Comparison of ENCODE assay signal across 4 worm cellular contexts in the genomic region with DNA sequence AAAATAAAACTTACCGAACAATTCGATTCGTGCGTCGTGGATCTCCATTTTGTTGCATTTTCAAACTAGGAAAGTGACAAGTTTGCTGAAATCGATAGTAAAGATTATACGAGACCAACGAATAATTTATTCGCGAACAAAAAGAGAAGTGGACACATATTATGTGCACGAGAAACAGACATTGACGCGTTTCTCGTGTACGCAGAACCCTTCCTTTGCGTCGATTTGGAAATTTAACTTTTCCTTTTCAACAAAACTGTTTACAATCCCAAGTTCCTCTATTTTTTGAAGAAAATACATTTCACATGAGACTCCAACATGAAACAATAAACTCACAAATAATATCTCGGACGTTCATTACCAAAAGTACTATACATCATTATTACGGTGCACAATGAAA.
TF ChIP-seq lines count a peak whose summit lies in the region.

Gene K10B2.4 (minus strand): TSS at position 138 of the 400 bp plus-strand sequence.

TF ChIP-seq in whole organism, L2 larva, 48 proteins besides CTCF, POLR2A, EP300 and RAD21 (continues in another document):
- TF ChIP-seq nhr-6 (tag; optimal IDR thresholded peaks at IDR 0.05; lab: Kevin White, UChicago) (peak; percentile 68), snpc-4 (tag; optimal IDR thresholded peaks at IDR 0.05; lab: Kevin White, UChicago) (peak; percentile 46), skn-1 (tag; optimal IDR thresholded peaks at IDR 0.05; lab: Kevin White, UChicago) (no peak), alr-1 (tag; optimal IDR thresholded peaks at IDR 0.05; lab: Kevin White, UChicago) (no peak), lsy-2 (tag; optimal IDR thresholded peaks at IDR 0.05; lab: Kevin White, UChicago) (peak; percentile 23 to 87), sem-4 (tag; optimal IDR thresholded peaks at IDR 0.05; lab: Kevin White, UChicago) (peak; percentile 33), fos-1 (tag; optimal IDR thresholded peaks at IDR 0.05; lab: Kevin White, UChicago) (peak; percentile 44), mbf-1 (tag; optimal IDR thresholded peaks at IDR 0.05; lab: Kevin White, UChicago) (no peak), nhr-237 (tag; optimal IDR thresholded peaks at IDR 0.05; lab: Kevin White, UChicago) (no peak), sma-3 (GFP tag; optimal IDR thresholded peaks at IDR 0.05; lab: Kevin White, UChicago) (peak; percentile 70), R02D3.7 (tag; optimal IDR thresholded peaks at IDR 0.05; lab: Kevin White, UChicago) (no peak), nhr-129 (tag; optimal IDR thresholded peaks at IDR 0.05; lab: Kevin White, UChicago) (peak; percentile 86), crh-2 (tag; optimal IDR thresholded peaks at IDR 0.05; lab: Kevin White, UChicago) (peak; percentile 75), ZK546.5 (tag; optimal IDR thresholded peaks at IDR 0.05; lab: Kevin White, UChicago) (no peak), C34F6.9 (tag; optimal IDR thresholded peaks at IDR 0.05; lab: Kevin White, UChicago) (peak; percentile 79), nhr-25 (tag; optimal IDR thresholded peaks at IDR 0.05; lab: Kevin White, UChicago) (peak; percentile 78), sma-9 (GFP tag; optimal IDR thresholded peaks at IDR 0.05; lab: Kevin White, UChicago) (peak; percentile 73), sma-9 (tag; optimal IDR thresholded peaks at IDR 0.05; lab: Kevin White, UChicago) (no peak), ceh-82 (tag; optimal IDR thresholded peaks at IDR 0.05; lab: Kevin White, UChicago) (no peak), mab-5 (tag; optimal IDR thresholded peaks at IDR 0.05; lab: Kevin White, UChicago) (peak; percentile 40), nhr-21 (tag; optimal IDR thresholded peaks at IDR 0.05; lab: Kevin White, UChicago) (peak; percentile 40), unc-62 (GFP tag; optimal IDR thresholded peaks at IDR 0.05; lab: Kevin White, UChicago) (no peak)

TF ChIP-seq in whole organism, L4 larva, 104 proteins besides CTCF, POLR2A, EP300 and RAD21 (continues in another document):
- TF ChIP-seq ztf-11 (tag; optimal IDR thresholded peaks at IDR 0.05; lab: Kevin White, UChicago) (no peak), egl-27 (tag; optimal IDR thresholded peaks at IDR 0.05; lab: Kevin White, UChicago) (no peak), Y48G9A.11 (GFP tag; IDR thresholded peaks at IDR 0.05; lab: Robert Waterston, UW) (no peak), ceh-32 (tag; optimal IDR thresholded peaks at IDR 0.05; lab: Kevin White, UChicago; ENCODE audit: poor library complexity) (no peak), ZK546.5 (tag; optimal IDR thresholded peaks at IDR 0.05; lab: Kevin White, UChicago) (no peak), lin-13 (GFP tag; optimal IDR thresholded peaks at IDR 0.05; lab: Kevin White, UChicago) (peak; percentile 36), lin-1 (GFP tag; IDR thresholded peaks at IDR 0.05; lab: Robert Waterston, UW) (no peak), nhr-48 (tag; optimal IDR thresholded peaks at IDR 0.05; lab: Kevin White, UChicago) (no peak), hlh-11 (tag; optimal IDR thresholded peaks at IDR 0.05; lab: Kevin White, UChicago) (peak; percentile 55), ztf-7 (tag; optimal IDR thresholded peaks at IDR 0.05; lab: Kevin White, UChicago) (peak; percentile 20), snpc-4 (tag; optimal IDR thresholded peaks at IDR 0.05; lab: Kevin White, UChicago) (no peak), nhr-28 (tag; optimal IDR thresholded peaks at IDR 0.05; lab: Kevin White, UChicago) (peak; percentile 28), hlh-30 (tag; optimal IDR thresholded peaks at IDR 0.05; lab: Kevin White, UChicago; ENCODE audit: insufficient read depth) (peak; percentile 53), zip-11 (GFP tag; IDR thresholded peaks at IDR 0.05; lab: Robert Waterston, UW) (no peak), lin-29 (GFP tag; IDR thresholded peaks at IDR 0.05; lab: Robert Waterston, UW) (no peak), D1046.2 (GFP tag; IDR thresholded peaks at IDR 0.05; lab: Robert Waterston, UW) (no peak), nhr-6 (tag; optimal IDR thresholded peaks at IDR 0.05; lab: Kevin White, UChicago) (no peak), cey-2 (tag; optimal IDR thresholded peaks at IDR 0.05; lab: Kevin White, UChicago; ENCODE audit: borderline replicate concordance, insufficient read depth) (no peak), mdl-1 (tag; optimal IDR thresholded peaks at IDR 0.05; lab: Kevin White, UChicago) (peak in 1 of 2 experiments; percentile 30), mxl-3 (GFP tag; optimal IDR thresholded peaks at IDR 0.05; lab: Kevin White, UChicago) (peak; percentile 30), tra-1 (GFP tag; IDR thresholded peaks at IDR 0.05; lab: Robert Waterston, UW) (no peak), madf-9 (GFP tag; conservative IDR thresholded peaks at IDR 0.05; lab: Robert Waterston, UW) (no peak), spr-3 (GFP tag; optimal IDR thresholded peaks at IDR 0.05; lab: Kevin White, UChicago) (peak; percentile 7)

TF ChIP-seq in whole organism, late embryonic, 69 proteins besides CTCF, POLR2A, EP300 and RAD21:
- TF ChIP-seq tbx-2 (tag; optimal IDR thresholded peaks at IDR 0.05; lab: Kevin White, UChicago), result peak; percentile 49
- TF ChIP-seq C08G9.2 (tag; optimal IDR thresholded peaks at IDR 0.05; lab: Kevin White, UChicago), result no peak
- no peak for TF ChIP-seq T23F11.4 (GFP tag; optimal IDR thresholded peaks at IDR 0.05; lab: Kevin White, UChicago)
- peak; percentile 30 for TF ChIP-seq ceh-31 (tag; optimal IDR thresholded peaks at IDR 0.05; lab: Kevin White, UChicago)
- peak; percentile 32 for TF ChIP-seq ceh-18 (tag; optimal IDR thresholded peaks at IDR 0.05; lab: Kevin White, UChicago)
- TF ChIP-seq nfya-1 (tag; optimal IDR thresholded peaks at IDR 0.05; lab: Kevin White, UChicago), result peak; percentile 49
- no peak for TF ChIP-seq K09A11.1 (tag; optimal IDR thresholded peaks at IDR 0.05; lab: Kevin White, UChicago; ENCODE audit: insufficient read depth)
- no peak for TF ChIP-seq unc-86 (tag; optimal IDR thresholded peaks at IDR 0.05; lab: Kevin White, UChicago)
- peak; percentile 29 for TF ChIP-seq ceh-14 (tag; optimal IDR thresholded peaks at IDR 0.05; lab: Kevin White, UChicago)
- TF ChIP-seq ceh-6 (GFP tag; optimal IDR thresholded peaks at IDR 0.05; lab: Kevin White, UChicago), result peak; percentile 29
TF ChIP-seq in whole organism, late embryonic: peak in this region for 6.

TF ChIP-seq in whole organism, mixed stage, embryonic, 35 proteins besides CTCF, POLR2A, EP300 and RAD21:
- TF ChIP-seq drap-1 (GFP tag; optimal IDR thresholded peaks at IDR 0.05; lab: Kevin White, UChicago) (peak; percentile 8), unc-120 (tag; optimal IDR thresholded peaks at IDR 0.05; lab: Kevin White, UChicago; ENCODE audit: poor library complexity, severe bottlenecking) (peak; percentile 65), lin-32 (GFP tag; optimal IDR thresholded peaks at IDR 0.05; lab: Kevin White, UChicago) (no peak), zip-8 (tag; optimal IDR thresholded peaks at IDR 0.05; lab: Kevin White, UChicago) (no peak), ces-1 (GFP tag; optimal IDR thresholded peaks at IDR 0.05; lab: Kevin White, UChicago) (no peak), lsy-2 (tag; optimal IDR thresholded peaks at IDR 0.05; lab: Kevin White, UChicago) (peak; percentile 57), cnd-1 (tag; optimal IDR thresholded peaks at IDR 0.05; lab: Kevin White, UChicago) (peak; percentile 0), unc-39 (tag; optimal IDR thresholded peaks at IDR 0.05; lab: Kevin White, UChicago) (no peak), hlh-1 (tag; optimal IDR thresholded peaks at IDR 0.05; lab: Kevin White, UChicago) (peak; percentile 27), M03D4.4 (tag; optimal IDR thresholded peaks at IDR 0.05; lab: Kevin White, UChicago) (peak; percentile 21), nhr-12 (tag; optimal IDR thresholded peaks at IDR 0.05; lab: Kevin White, UChicago) (no peak), mep-1 (tag; optimal IDR thresholded peaks at IDR 0.05; lab: Kevin White, UChicago) (peak; percentile 72), ceh-39 (tag; optimal IDR thresholded peaks at IDR 0.05; lab: Kevin White, UChicago) (no peak), nhr-28 (tag; optimal IDR thresholded peaks at IDR 0.05; lab: Kevin White, UChicago) (no peak), lin-13 (tag; optimal IDR thresholded peaks at IDR 0.05; lab: Kevin White, UChicago) (peak; percentile 62), sptf-1 (tag; optimal IDR thresholded peaks at IDR 0.05; lab: Kevin White, UChicago) (peak; percentile 3), snpc-4 (tag; optimal IDR thresholded peaks at IDR 0.05; lab: Kevin White, UChicago) (no peak), pha-4 (tag; optimal IDR thresholded peaks at IDR 0.05; lab: Kevin White, UChicago) (peak; percentile 2), blmp-1 (tag; optimal IDR thresholded peaks at IDR 0.05; lab: Kevin White, UChicago) (no peak)
